Worm (Caenorhabditis elegans): ENCODE results near the gene H27A22.1.

H27A22.1 gene

DNA sequence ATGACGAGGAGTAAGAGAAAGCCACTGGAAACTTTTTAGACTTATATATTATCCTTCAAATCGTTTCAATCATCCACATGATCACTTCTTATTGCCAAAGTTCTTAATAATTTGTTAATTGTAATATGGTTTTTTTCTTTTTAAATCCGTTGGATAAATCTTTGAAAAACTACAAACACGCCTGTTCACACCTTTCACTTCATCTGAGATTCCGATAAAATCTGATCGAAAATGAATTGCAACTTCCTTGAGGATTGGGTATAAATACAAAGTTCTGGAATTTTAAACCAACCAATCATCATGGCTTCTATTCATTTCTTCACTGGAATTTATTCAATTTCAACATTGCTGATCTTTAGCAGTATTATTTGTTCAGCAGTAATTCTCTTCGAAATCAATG is 41.7 kb upstream of the H27A22.1 start, which contains the start of gene col-152:
Gene col-152 (plus strand): TSS at position 301 of the 400 bp plus-strand sequence.
- no peak for TF ChIP-seq nhr-21 (tag; optimal IDR thresholded peaks at IDR 0.05)
- no peak for TF ChIP-seq nhr-237 (tag; optimal IDR thresholded peaks at IDR 0.05)
- TF ChIP-seq nhr-129 (tag; optimal IDR thresholded peaks at IDR 0.05) = no peak
- TF ChIP-seq nhr-23 (tag; optimal IDR thresholded peaks at IDR 0.05) = no peak
- TF ChIP-seq gmeb-1 (tag; optimal IDR thresholded peaks at IDR 0.05) = no peak
- TF ChIP-seq fos-1 (tag; optimal IDR thresholded peaks at IDR 0.05) = no peak
- TF ChIP-seq unc-62 (GFP tag; optimal IDR thresholded peaks at IDR 0.05) = no peak
- TF ChIP-seq skn-1 (tag; optimal IDR thresholded peaks at IDR 0.05) = no peak
- no peak for TF ChIP-seq snpc-4 (tag; optimal IDR thresholded peaks at IDR 0.05)
- TF ChIP-seq nhr-6 (tag; optimal IDR thresholded peaks at IDR 0.05) = no peak
- TF ChIP-seq sma-9 (GFP tag; optimal IDR thresholded peaks at IDR 0.05) = no peak
- no peak for TF ChIP-seq sma-9 (tag; optimal IDR thresholded peaks at IDR 0.05)
- TF ChIP-seq nhr-77 (tag; optimal IDR thresholded peaks at IDR 0.05) = no peak
- TF ChIP-seq ceh-16 (tag; optimal IDR thresholded peaks at IDR 0.05) = no peak
- TF ChIP-seq R02D3.7 (tag; optimal IDR thresholded peaks at IDR 0.05) = no peak
- TF ChIP-seq crh-2 (tag; optimal IDR thresholded peaks at IDR 0.05) = no peak
- TF ChIP-seq sma-3 (GFP tag; optimal IDR thresholded peaks at IDR 0.05) = no peak
- TF ChIP-seq sem-4 (tag; optimal IDR thresholded peaks at IDR 0.05) = no peak
- no peak for TF ChIP-seq peb-1 (tag; optimal IDR thresholded peaks at IDR 0.05)
- no peak for TF ChIP-seq nhr-11 (tag; optimal IDR thresholded peaks at IDR 0.05)

ce11 chrV:10561632-10562031 is 40.7 kb upstream of the H27A22.1 start:
- TF ChIP-seq lin-39 (tag; optimal IDR thresholded peaks at IDR 0.05) (no peak), Y55F3AM.14 (GFP tag; optimal IDR thresholded peaks at IDR 0.05) (no peak), skn-1 (tag; optimal IDR thresholded peaks at IDR 0.05) (no peak), dmd-4 (tag; optimal IDR thresholded peaks at IDR 0.05) (no peak), lsy-2 (tag; optimal IDR thresholded peaks at IDR 0.05) (no peak), sma-9 (GFP tag; optimal IDR thresholded peaks at IDR 0.05) (no peak), sma-9 (tag; optimal IDR thresholded peaks at IDR 0.05) (no peak), nhr-77 (tag; optimal IDR thresholded peaks at IDR 0.05) (no peak), unc-62 (GFP tag; optimal IDR thresholded peaks at IDR 0.05) (no peak), mdl-1 (tag; optimal IDR thresholded peaks at IDR 0.05) (no peak), ztf-4 (tag; optimal IDR thresholded peaks at IDR 0.05) (no peak), peb-1 (tag; optimal IDR thresholded peaks at IDR 0.05) (no peak), blmp-1 (tag; optimal IDR thresholded peaks at IDR 0.05; ENCODE audit: insufficient read depth) (no peak), nhr-6 (tag; optimal IDR thresholded peaks at IDR 0.05) (no peak), nhr-23 (tag; optimal IDR thresholded peaks at IDR 0.05) (no peak), snpc-4 (tag; optimal IDR thresholded peaks at IDR 0.05) (no peak), ama-1 (optimal IDR thresholded peaks at IDR 0.05) (no peak), elt-3 (tag; optimal IDR thresholded peaks at IDR 0.05) (no peak), aly-2 (tag; optimal IDR thresholded peaks at IDR 0.05) (no peak)

DNA sequence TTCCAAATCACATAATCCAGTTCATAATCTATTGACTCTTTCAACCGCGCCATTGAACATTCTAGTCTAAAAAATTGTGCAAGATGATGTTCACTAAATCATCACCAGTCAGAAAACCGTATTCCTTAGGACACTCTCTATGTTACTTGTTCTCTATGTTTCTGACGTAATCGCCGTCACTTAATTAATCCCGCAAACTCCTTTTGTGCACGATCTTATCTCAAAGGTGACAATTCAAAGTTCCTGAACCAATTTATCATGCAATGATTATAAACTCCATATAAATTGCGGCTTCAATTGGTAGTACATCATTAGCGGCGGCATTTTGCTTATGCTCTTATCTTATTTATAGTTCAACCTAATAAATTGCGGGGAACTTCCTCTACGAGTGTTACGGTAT is 39.5 kb upstream of the H27A22.1 start:
- TF ChIP-seq nhr-21 (tag; optimal IDR thresholded peaks at IDR 0.05) (no peak), fos-1 (tag; optimal IDR thresholded peaks at IDR 0.05) (no peak), ztf-11 (tag; optimal IDR thresholded peaks at IDR 0.05) (no peak), nhr-12 (tag; optimal IDR thresholded peaks at IDR 0.05) (no peak), unc-55 (GFP tag; optimal IDR thresholded peaks at IDR 0.05) (no peak), aly-2 (tag; optimal IDR thresholded peaks at IDR 0.05) (no peak), egl-27 (tag; optimal IDR thresholded peaks at IDR 0.05) (no peak), ceh-82 (tag; optimal IDR thresholded peaks at IDR 0.05) (no peak)

DNA sequence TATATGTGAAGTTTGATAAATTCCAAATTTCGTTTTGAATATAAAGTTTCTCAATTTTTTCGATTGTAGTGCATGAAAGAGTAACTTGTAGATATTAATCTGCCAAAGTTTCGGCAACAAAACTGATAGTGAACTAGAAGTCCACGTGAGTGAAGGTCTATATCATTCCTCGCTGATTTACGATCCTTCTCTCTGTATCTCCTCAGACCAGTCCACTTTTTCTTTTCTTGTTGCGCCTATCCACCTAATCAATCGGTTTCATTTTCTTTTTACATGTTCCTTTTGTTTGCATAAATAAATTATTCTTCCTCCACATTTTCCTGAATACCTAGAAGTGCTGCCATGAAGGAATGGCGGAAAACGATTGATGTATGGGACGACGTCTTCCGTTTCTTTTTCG is 38.2 kb upstream of the H27A22.1 start:
- TF ChIP-seq blmp-1 (tag; optimal IDR thresholded peaks at IDR 0.05; ENCODE audit: insufficient read depth) (peak; percentile 17), ceh-82 (tag; optimal IDR thresholded peaks at IDR 0.05) (no peak), mdl-1 (tag; optimal IDR thresholded peaks at IDR 0.05) (no peak), nhr-25 (tag; optimal IDR thresholded peaks at IDR 0.05) (no peak), ZK546.5 (tag; optimal IDR thresholded peaks at IDR 0.05) (no peak), mab-5 (tag; optimal IDR thresholded peaks at IDR 0.05) (no peak), unc-55 (GFP tag; optimal IDR thresholded peaks at IDR 0.05) (no peak), snpc-4 (tag; optimal IDR thresholded peaks at IDR 0.05) (no peak)
